Worm (Caenorhabditis elegans): ENCODE results near the gene C25H3.16.

ce11 chrII:5693893-5694292 is 27.8 kb downstream of the C25H3.16 start, which contains the start of gene C25H3.3:
- TF ChIP-seq nhr-237 (tag; optimal IDR thresholded peaks at IDR 0.05) (no peak), daf-8 (GFP tag; IDR thresholded peaks at IDR 0.05) (no peak), ama-1 (optimal IDR thresholded peaks at IDR 0.05) (no peak), mep-1 (tag; optimal IDR thresholded peaks at IDR 0.05) (no peak), nhr-28 (tag; optimal IDR thresholded peaks at IDR 0.05) (no peak), dmd-8 (GFP tag; IDR thresholded peaks at IDR 0.05) (no peak), Y75B8A.6 (GFP tag; IDR thresholded peaks at IDR 0.05) (no peak), R02D3.7 (tag; optimal IDR thresholded peaks at IDR 0.05) (no peak), unc-39 (tag; optimal IDR thresholded peaks at IDR 0.05) (no peak), nhr-6 (tag; optimal IDR thresholded peaks at IDR 0.05) (no peak), zag-1 (tag; optimal IDR thresholded peaks at IDR 0.05) (no peak)

All from whole organism, L4 larva.